Worm (Caenorhabditis elegans) whole organism, L3 larva: ENCODE results near the gene Y44A6D.7.

Experiments
- R02D3.7 ChIP-seq: fragments of 150-350 bp; optimal IDR thresholded peaks from 2 replicates; lab custom pipeline; 2014; ENCODE audit warnings: missing biosample characterization, missing genetic modification characterization
- ama-1 ChIP-seq: fragments of 150-350 bp; optimal IDR thresholded peaks from 2 replicates; lab custom pipeline; 2018
- ceh-16 ChIP-seq: sonication (generic microtip); optimal IDR thresholded peaks from 2 replicates; lab custom pipeline; 2017; ENCODE audit warnings: missing biosample characterization, missing genetic modification characterization
- ceh-28 ChIP-seq: fragments of 150-350 bp; optimal IDR thresholded peaks from 2 replicates; lab custom pipeline; 2014; ENCODE audit warnings: missing biosample characterization, missing genetic modification reagents, missing genetic modification characterization
- ceh-9 ChIP-seq: sonication (generic microtip); optimal IDR thresholded peaks from 2 replicates; lab custom pipeline; 2018; ENCODE audit warnings: missing biosample characterization, missing genetic modification characterization
- egl-27 ChIP-seq: sonication (generic microtip); optimal IDR thresholded peaks from 4 replicates; lab custom pipeline; 2017; ENCODE audit warnings: missing biosample characterization, missing genetic modification reagents, missing genetic modification characterization
- elt-2 ChIP-seq: sonication (generic microtip); optimal IDR thresholded peaks from 2 replicates; lab custom pipeline; 2016; ENCODE audit warnings: missing genetic modification reagents, mild to moderate bottlenecking, missing genetic modification characterization, missing compliant biosample characterization
- elt-3 ChIP-seq, 3 experiments: fragments of 150-350 bp in 1 of 3; sonication (generic microtip) in 2 of 3; optimal IDR thresholded peaks; 2 replicates in 2 of 3; 4 replicates in 1 of 3; lab custom pipeline; 2014 to 2017; ENCODE audit warnings: missing biosample characterization in 3 of 3, missing genetic modification characterization in 3 of 3
- fkh-10 ChIP-seq: sonication (generic microtip); optimal IDR thresholded peaks from 2 replicates; lab custom pipeline; 2017; ENCODE audit warnings: missing biosample characterization, missing genetic modification reagents, missing genetic modification characterization
- hmg-11 ChIP-seq: sonication (generic microtip); optimal IDR thresholded peaks from 2 replicates; lab custom pipeline; 2016; ENCODE audit warnings: missing genetic modification characterization, missing compliant biosample characterization
- lin-15B ChIP-seq: fragments of 150-350 bp; optimal IDR thresholded peaks from 2 replicates; lab custom pipeline; 2014; ENCODE audit warnings: missing biosample characterization, missing genetic modification characterization
- lin-39 ChIP-seq: fragments of 150-350 bp; optimal IDR thresholded peaks from 2 replicates; lab custom pipeline; 2018; ENCODE audit warnings: missing biosample characterization, missing genetic modification reagents, missing genetic modification characterization
- lsy-12 ChIP-seq: sonication (generic microtip); optimal IDR thresholded peaks from 2 replicates; lab custom pipeline; 2016; ENCODE audit warnings: mild to moderate bottlenecking, missing genetic modification characterization, missing compliant biosample characterization
- mdl-1 ChIP-seq: fragments of 150-350 bp; optimal IDR thresholded peaks from 2 replicates; lab custom pipeline; 2014; ENCODE audit warnings: missing biosample characterization, missing genetic modification characterization
- mml-1 ChIP-seq: fragments of 150-350 bp; sonication (generic microtip); optimal IDR thresholded peaks from 3 replicates; lab custom pipeline; 2014; ENCODE audit warnings: missing biosample characterization, missing genetic modification characterization
- nfya-1 ChIP-seq: sonication (generic microtip); optimal IDR thresholded peaks from 2 replicates; lab custom pipeline; 2017; ENCODE audit warnings: missing genetic modification characterization, mild to moderate bottlenecking, missing compliant biosample characterization, antibody characterized with exemption, moderate library complexity; ENCODE audit not compliant: insufficient read depth
- nhr-12 ChIP-seq: fragments of 150-350 bp; optimal IDR thresholded peaks from 2 replicates; lab custom pipeline; 2014; ENCODE audit warnings: missing biosample characterization, missing genetic modification characterization
- nhr-23 ChIP-seq: fragments of 150-350 bp; optimal IDR thresholded peaks from 2 replicates; lab custom pipeline; 2014; ENCODE audit warnings: missing biosample characterization, missing genetic modification reagents, missing genetic modification characterization
- nhr-43 ChIP-seq: sonication (generic microtip); optimal IDR thresholded peaks from 2 replicates; lab custom pipeline; 2016; ENCODE audit warnings: mild to moderate bottlenecking, missing genetic modification characterization, missing compliant biosample characterization; ENCODE audit not compliant: poor library complexity, severe bottlenecking
- nhr-76 ChIP-seq: fragments of 150-350 bp; sonication (generic microtip); optimal IDR thresholded peaks from 5 replicates; lab custom pipeline; 2014; ENCODE audit warnings: missing biosample characterization, missing genetic modification characterization
- nhr-77 ChIP-seq: fragments of 150-350 bp; optimal IDR thresholded peaks from 2 replicates; lab custom pipeline; 2014; ENCODE audit warnings: missing biosample characterization, missing genetic modification characterization
- pqm-1 ChIP-seq: fragments of 150-350 bp; optimal IDR thresholded peaks from 2 replicates; lab custom pipeline; 2017; ENCODE audit warnings: missing biosample characterization, missing genetic modification characterization, inconsistent platforms
- skn-1 ChIP-seq: fragments of 150-350 bp; optimal IDR thresholded peaks from 2 replicates; lab custom pipeline; 2014; ENCODE audit warnings: missing biosample characterization, missing genetic modification characterization
- snpc-4 ChIP-seq: fragments of 150-350 bp; optimal IDR thresholded peaks from 2 replicates; lab custom pipeline; 2014; ENCODE audit warnings: missing biosample characterization, missing genetic modification characterization
- unc-62 ChIP-seq: fragments of 150-350 bp; sonication (generic microtip); optimal IDR thresholded peaks from 4 replicates; lab custom pipeline; 2014; ENCODE audit warnings: missing biosample characterization, missing genetic modification reagents, missing genetic modification characterization
- zag-1 ChIP-seq: fragments of 150-350 bp; optimal IDR thresholded peaks from 2 replicates; lab custom pipeline; 2014; ENCODE audit warnings: missing biosample characterization, missing genetic modification characterization
- ztf-11 ChIP-seq: fragments of 150-350 bp; optimal IDR thresholded peaks from 2 replicates; lab custom pipeline; 2014; ENCODE audit warnings: missing biosample characterization, missing genetic modification characterization
- ztf-4 ChIP-seq: fragments of 150-350 bp; optimal IDR thresholded peaks from 2 replicates; lab custom pipeline; 2014; ENCODE audit warnings: missing biosample characterization, missing genetic modification characterization

The Y44A6D.7 gene

DNA sequence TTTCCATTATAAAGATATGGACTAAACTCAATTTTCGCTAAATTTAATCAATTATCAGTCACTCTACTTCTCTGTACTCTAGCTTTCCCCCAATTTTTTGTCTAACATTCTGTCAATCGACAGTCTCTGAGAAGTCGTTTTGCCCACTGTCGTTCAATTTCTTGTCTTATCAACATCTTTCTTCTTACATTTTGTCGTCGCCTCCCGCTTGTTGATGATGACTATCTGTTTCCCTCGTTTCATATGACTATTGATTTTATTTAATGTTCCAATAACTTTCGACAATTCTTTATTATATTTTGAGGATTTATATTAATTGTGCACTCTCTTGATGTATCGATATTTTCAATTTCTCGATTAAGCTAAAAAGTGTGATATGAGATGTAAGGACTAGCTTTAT is 35.6 kb upstream of the Y44A6D.7 start:
- TF ChIP-seq nhr-23 (tag; lab: Kevin White, UChicago) (peak; percentile 47), skn-1 (tag; lab: Kevin White, UChicago) (no peak), ceh-28 (tag; lab: Kevin White, UChicago) (peak; percentile 18), ama-1 (lab: Kevin White, UChicago) (peak; percentile 65), nhr-77 (no peak), elt-3 (tag; optimal IDR thresholded peaks at IDR 0.05; lab: Kevin White, UChicago) (peak in 1 of 3 experiments; percentile 30), nhr-43 (tag; lab: Kevin White, UChicago) (no peak), elt-2 (tag; lab: Kevin White, UChicago) (peak; percentile 41), pqm-1 (tag; lab: Kevin White, UChicago) (peak; percentile 45)
- TF ChIP-seq, all 47 proteins: peak for 6

DNA sequence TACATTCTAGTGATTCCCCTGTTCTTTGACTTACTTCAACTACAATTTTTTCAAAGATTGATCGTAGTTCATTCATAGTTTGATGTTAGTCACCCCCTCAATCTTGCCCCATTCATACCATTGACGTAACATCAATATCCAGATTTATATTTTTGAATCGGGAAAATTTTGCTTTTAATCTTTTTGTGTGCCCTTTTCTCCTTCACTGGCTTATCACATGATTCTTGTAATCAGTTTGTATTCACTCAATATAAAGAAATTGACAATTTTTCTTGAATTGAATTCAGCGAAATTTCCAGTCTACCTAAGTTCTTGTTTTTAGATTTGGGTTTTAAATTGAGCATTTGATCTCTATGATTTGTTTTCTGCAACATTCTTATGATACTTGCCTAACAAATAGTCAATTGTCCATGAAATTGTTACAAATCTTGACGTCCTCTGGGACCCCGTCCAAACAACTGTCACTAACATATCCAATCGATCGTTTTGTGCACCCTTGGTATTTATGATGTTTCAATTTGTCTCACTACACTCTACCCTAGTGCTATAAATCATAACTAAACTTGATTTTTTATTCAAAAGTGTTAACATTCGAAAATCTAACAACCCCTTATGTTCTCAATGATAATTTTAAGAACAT is 34.7 kb upstream of the Y44A6D.7 start:
- TF ChIP-seq egl-27 (tag; lab: Kevin White, UChicago) = no peak
- peak; percentile 19 for TF ChIP-seq nhr-43 (tag; lab: Kevin White, UChicago)

DNA sequence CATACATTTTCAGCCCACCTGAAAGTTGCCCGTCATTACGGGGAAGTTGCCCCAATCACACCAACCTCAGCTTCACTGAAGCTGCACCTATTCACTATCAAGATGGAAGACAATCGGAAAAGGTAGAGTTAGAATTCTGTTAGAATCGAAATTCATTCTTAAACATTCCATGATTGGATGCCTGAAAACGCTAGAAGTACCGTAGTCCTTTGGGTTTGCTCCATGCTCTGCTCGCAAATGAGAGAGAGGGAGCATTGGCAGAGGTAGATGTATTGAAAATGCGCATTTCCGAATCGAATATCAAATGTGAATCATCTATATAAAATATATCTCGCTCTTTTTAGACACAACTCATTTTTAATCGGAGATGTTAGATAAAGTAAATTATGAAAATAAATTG is 34.1 kb upstream of the Y44A6D.7 start, which contains the start of gene hif-1:
Gene hif-1 (plus strand): TSS at position 8 of the 400 bp plus-strand sequence.
- TF ChIP-seq mml-1 (no peak), ceh-28 (tag; lab: Kevin White, UChicago) (no peak), nfya-1 (tag; lab: Kevin White, UChicago) (peak; percentile 65), ama-1 (lab: Kevin White, UChicago) (peak; percentile 65)

DNA sequence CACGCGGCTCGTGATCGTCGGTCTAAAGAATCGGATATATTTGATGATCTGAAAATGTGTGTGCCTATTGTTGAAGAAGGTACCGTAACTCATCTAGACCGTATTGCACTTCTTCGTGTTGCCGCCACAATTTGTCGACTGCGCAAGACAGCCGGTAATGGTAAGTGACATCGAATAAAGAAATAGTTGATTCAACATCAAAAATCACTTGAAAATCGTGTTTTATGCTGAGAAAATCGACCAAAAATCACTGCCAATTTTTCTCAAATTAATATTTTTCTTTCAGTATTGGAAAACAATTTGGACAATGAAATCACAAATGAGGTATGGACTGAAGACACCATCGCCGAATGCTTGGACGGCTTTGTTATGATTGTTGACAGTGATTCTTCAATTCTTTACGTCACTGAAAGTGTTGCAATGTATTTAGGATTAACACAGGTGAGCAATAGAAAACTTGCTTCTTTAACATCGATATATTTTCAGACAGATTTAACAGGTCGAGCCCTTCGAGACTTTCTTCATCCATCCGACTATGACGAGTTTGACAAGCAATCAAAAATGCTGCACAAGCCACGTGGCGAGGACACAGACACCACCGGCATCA is 33.1 kb upstream of the Y44A6D.7 start:
- TF ChIP-seq elt-2 (tag; lab: Kevin White, UChicago) (no peak), ama-1 (lab: Kevin White, UChicago) (peak; percentile 27), ztf-4 (tag; lab: Kevin White, UChicago) (no peak), ceh-16 (tag; lab: Kevin White, UChicago) (no peak)

DNA sequence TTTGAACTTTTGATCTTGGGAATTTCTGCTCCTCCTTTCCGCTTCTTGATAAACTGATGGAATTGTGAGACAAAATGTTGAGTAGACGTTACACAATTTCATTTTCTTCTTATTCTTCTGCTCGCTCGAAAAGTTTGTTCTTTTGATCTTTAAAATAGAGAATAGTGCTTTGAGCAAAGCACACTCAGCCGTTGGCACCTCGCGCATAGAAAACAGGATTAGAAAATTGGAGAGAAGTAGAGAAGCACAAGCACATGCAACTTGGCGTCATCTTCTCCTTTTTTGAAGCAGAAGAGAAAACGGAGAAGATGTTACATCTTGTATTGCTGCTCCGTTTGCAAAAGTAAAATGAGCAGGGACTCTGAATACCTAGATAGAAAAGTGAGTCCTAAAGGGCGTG is 32.3 kb upstream of the Y44A6D.7 start:
- TF ChIP-seq mdl-1 (peak; percentile 24), nfya-1 (tag; lab: Kevin White, UChicago) (peak; percentile 87), snpc-4 (tag; lab: Kevin White, UChicago) (no peak), ztf-11 (tag; lab: Kevin White, UChicago) (no peak), lsy-12 (peak; percentile 48), nhr-76 (tag; lab: Kevin White, UChicago) (no peak), mml-1 (no peak), R02D3.7 (no peak), zag-1 (tag; lab: Kevin White, UChicago) (no peak), hmg-11 (tag; lab: Kevin White, UChicago) (peak; percentile 38), lin-15B (tag; lab: Kevin White, UChicago) (peak; percentile 33), ama-1 (lab: Kevin White, UChicago) (peak; percentile 86), lin-39 (tag; lab: Kevin White, UChicago) (peak; percentile 33), ceh-9 (tag; lab: Kevin White, UChicago) (no peak), fkh-10 (GFP tag; lab: Kevin White, UChicago) (peak; percentile 98), ceh-28 (tag; lab: Kevin White, UChicago) (peak; percentile 3)

DNA sequence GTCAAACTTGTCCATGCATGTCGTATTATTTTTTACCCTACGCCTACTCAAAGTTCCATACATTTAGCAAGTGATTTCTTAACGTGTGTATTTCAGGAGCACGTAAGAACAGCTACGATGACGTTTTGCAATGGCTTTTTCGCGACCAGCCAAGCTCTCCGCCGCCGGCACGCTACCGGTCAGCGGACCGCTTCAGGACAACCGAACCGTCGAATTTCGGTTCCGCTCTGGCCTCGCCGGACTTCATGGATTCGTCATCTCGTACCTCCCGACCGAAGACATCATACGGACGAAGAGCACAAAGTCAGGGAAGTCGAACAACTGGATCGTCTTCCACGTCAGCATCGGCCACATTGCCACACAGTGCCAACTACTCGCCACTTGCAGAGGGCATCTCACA is 30.9 kb upstream of the Y44A6D.7 start:
- TF ChIP-seq unc-62 (GFP tag; lab: Kevin White, UChicago) (no peak), nhr-12 (tag; lab: Kevin White, UChicago) (no peak), skn-1 (tag; lab: Kevin White, UChicago) (no peak), nhr-23 (tag; lab: Kevin White, UChicago) (no peak)
